ENCODE assay signal across 5 fruit fly cellular contexts in the genomic region with DNA sequence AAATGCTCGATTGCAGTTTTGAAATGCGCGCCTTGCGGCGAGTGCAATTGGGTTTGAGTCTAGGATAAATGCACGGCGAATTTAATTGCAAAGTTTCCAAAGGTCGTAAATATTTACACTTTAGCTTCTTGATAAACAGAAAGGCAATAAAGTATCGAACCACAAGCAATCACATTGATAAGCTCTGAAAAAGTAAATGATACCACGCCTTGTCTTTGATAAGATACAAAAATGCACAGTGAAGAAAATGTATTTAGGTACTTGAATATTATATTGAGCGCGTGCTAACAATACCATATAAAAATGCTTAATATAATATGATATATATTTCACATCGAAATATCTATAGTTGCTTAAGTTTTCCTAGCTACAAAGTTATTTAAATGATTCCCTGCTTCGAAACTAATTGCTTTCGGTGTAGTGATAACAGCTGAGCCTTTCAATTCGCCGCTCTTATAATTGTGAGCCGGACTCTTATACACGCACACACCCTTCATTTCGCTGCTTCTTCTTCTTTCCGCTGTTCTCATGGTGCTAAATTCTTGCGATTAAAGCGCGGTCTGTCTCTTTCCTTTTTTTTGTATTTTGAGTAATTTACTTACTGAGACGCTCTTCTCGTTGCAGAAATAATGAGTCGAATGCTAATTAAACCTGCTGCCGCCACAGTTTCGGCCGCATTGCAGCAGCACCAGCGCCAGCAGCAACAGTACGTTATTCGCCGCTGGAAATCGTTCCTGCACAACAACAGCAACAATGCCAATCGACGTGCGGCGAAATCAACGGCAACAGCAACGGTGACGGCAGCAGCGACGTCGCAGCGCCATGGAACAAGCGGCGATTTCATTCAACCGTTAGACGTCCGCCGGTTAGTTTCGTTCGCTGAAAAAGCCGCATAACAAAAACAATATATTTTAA.
TF ChIP-seq lines count a peak whose summit lies in the region.

No protein-coding gene starts in this region.

TF ChIP-seq in whole organism, adult, 20 proteins besides CTCF, POLR2A, EP300 and RAD21 (continued from another document):
- TF ChIP-seq CG14711 (tag; optimal IDR thresholded peaks at IDR 0.05; lab: Kevin White, UChicago) (peak; percentile 87), Clk (GFP tag; optimal IDR thresholded peaks at IDR 0.05; lab: Kevin White, UChicago) (no peak), CG12768 (GFP tag; optimal IDR thresholded peaks at IDR 0.05; lab: Kevin White, UChicago) (peak; percentile 77), cic (GFP tag; optimal IDR thresholded peaks at IDR 0.05; lab: Kevin White, UChicago) (peak; percentile 12)

TF ChIP-seq in whole organism, embryonic, 481 proteins besides CTCF, POLR2A, EP300 and RAD21 (continued from another document and continues in another):
- TF ChIP-seq cg (GFP tag; optimal IDR thresholded peaks at IDR 0.05; lab: Kevin White, UChicago) = peak; percentile 55
- peak; percentile 71 for TF ChIP-seq CG9817 (tag; optimal IDR thresholded peaks at IDR 0.05; lab: Kevin White, UChicago)
- TF ChIP-seq CG18262 (tag; optimal IDR thresholded peaks at IDR 0.05; lab: Kevin White, UChicago) = peak; percentile 89
- TF ChIP-seq Med (GFP tag; lab: Kevin White, UChicago) = peak; percentile 79
- peak; percentile 68 for TF ChIP-seq Hsf (GFP tag; optimal IDR thresholded peaks at IDR 0.05; lab: Kevin White, UChicago)
- TF ChIP-seq CG13775 (GFP tag; optimal IDR thresholded peaks at IDR 0.05; lab: Kevin White, UChicago) = peak; percentile 81
- peak; percentile 86 for TF ChIP-seq Ptx1 (GFP tag; IDR thresholded peaks at IDR 0.05; lab: Robert Waterston, UW)
- peak; percentile 33 for TF ChIP-seq CG18011 (GFP tag; optimal IDR thresholded peaks at IDR 0.05; lab: Kevin White, UChicago)
- TF ChIP-seq chm (GFP tag; IDR thresholded peaks at IDR 0.05; lab: Robert Waterston, UW) = peak; percentile 80
- peak; percentile 18 for TF ChIP-seq CG8281 (tag; optimal IDR thresholded peaks at IDR 0.05; lab: Kevin White, UChicago)
- peak; percentile 60; the same call in 1 of the 2 replicates for TF ChIP-seq bowl (GFP tag; IDR thresholded peaks at IDR 0.05; lab: Robert Waterston, UW)
- peak; percentile 68 to 90 for TF ChIP-seq bsh (GFP tag; optimal IDR thresholded peaks at IDR 0.05; lab: Kevin White, UChicago)
- TF ChIP-seq CG2875 (GFP tag; optimal IDR thresholded peaks at IDR 0.05; lab: Kevin White, UChicago) = peak; percentile 86
- TF ChIP-seq gce (GFP tag; IDR thresholded peaks at IDR 0.05; lab: Robert Waterston, UW) = peak; percentile 73; the same call in 1 of the 3 replicates
- peak; percentile 44; the same call in 1 of the 3 replicates for TF ChIP-seq jigr1 (GFP tag; IDR thresholded peaks at IDR 0.05; lab: Robert Waterston, UW)
- peak; percentile 58 for TF ChIP-seq Camta (GFP tag; optimal IDR thresholded peaks at IDR 0.05; lab: Kevin White, UChicago)
- peak; percentile 81 for TF ChIP-seq sd (tag; optimal IDR thresholded peaks at IDR 0.05; lab: Kevin White, UChicago)
- peak; percentile 93 for TF ChIP-seq dmrt11E (tag; optimal IDR thresholded peaks at IDR 0.05; lab: Kevin White, UChicago)
- no peak for TF ChIP-seq nerfin-2 (GFP tag; IDR thresholded peaks at IDR 0.05; lab: Robert Waterston, UW; ENCODE audit: partially characterized antibody)
- peak; percentile 34 to 91 for TF ChIP-seq Hr51 (GFP tag; optimal IDR thresholded peaks at IDR 0.05; lab: Kevin White, UChicago)
- no peak for TF ChIP-seq CG7271 (tag; optimal IDR thresholded peaks at IDR 0.05; lab: Kevin White, UChicago)
- 0 out of 2 replicates have a peak, but pooled peaks have one; percentile 41 for TF ChIP-seq Nf-YA (GFP tag; IDR thresholded peaks at IDR 0.05; lab: Robert Waterston, UW)
- peak; percentile 46; the same call in 1 of the 2 replicates for TF ChIP-seq ham (GFP tag; IDR thresholded peaks at IDR 0.05; lab: Robert Waterston, UW)
- TF ChIP-seq Kr (GFP tag; optimal IDR thresholded peaks at IDR 0.05; lab: Kevin White, UChicago) = no peak
- TF ChIP-seq CG2199 (GFP tag; IDR thresholded peaks at IDR 0.05; lab: Robert Waterston, UW) = 0 out of 3 replicates have a peak, but pooled peaks have one; percentile 65
- no peak for TF ChIP-seq tna (GFP tag; IDR thresholded peaks at IDR 0.05; lab: Robert Waterston, UW; ENCODE audit: partially characterized antibody)
- TF ChIP-seq cwo (GFP tag; optimal IDR thresholded peaks at IDR 0.05; lab: Kevin White, UChicago) = peak; percentile 63

TF ChIP-seq in whole organism, prepupa, 60 proteins besides CTCF, POLR2A, EP300 and RAD21 (continued from another document and continues in another):
- peak; percentile 80 for TF ChIP-seq spab (GFP tag; optimal IDR thresholded peaks at IDR 0.05; lab: Kevin White, UChicago)
- peak; percentile 71 for TF ChIP-seq Sox15 (GFP tag; optimal IDR thresholded peaks at IDR 0.05; lab: Kevin White, UChicago)
- TF ChIP-seq CG32006 (GFP tag; optimal IDR thresholded peaks at IDR 0.05; lab: Kevin White, UChicago) = peak; percentile 89
- TF ChIP-seq topi (GFP tag; optimal IDR thresholded peaks at IDR 0.05; lab: Kevin White, UChicago) = peak; percentile 85
- peak; percentile 82 for TF ChIP-seq CG6276 (GFP tag; optimal IDR thresholded peaks at IDR 0.05; lab: Kevin White, UChicago)
- TF ChIP-seq CG11902 (GFP tag; optimal IDR thresholded peaks at IDR 0.05; lab: Kevin White, UChicago) = peak; percentile 72
- TF ChIP-seq lz (GFP tag; optimal IDR thresholded peaks at IDR 0.05; lab: Kevin White, UChicago) = peak; percentile 83
- peak; percentile 3 for TF ChIP-seq Eip93F (GFP tag; optimal IDR thresholded peaks at IDR 0.05; lab: Kevin White, UChicago)
- peak; percentile 72 to 86 for TF ChIP-seq ss (GFP tag; optimal IDR thresholded peaks at IDR 0.05; lab: Kevin White, UChicago)
- peak; percentile 81 for TF ChIP-seq Ets96B (tag; optimal IDR thresholded peaks at IDR 0.05; lab: Kevin White, UChicago)
- peak; percentile 79 for TF ChIP-seq CG6854 (GFP tag; optimal IDR thresholded peaks at IDR 0.05; lab: Kevin White, UChicago)
- peak; percentile 81 for TF ChIP-seq Gug (GFP tag; IDR thresholded peaks at IDR 0.05; lab: Robert Waterston, UW)
- TF ChIP-seq CG34406 (GFP tag; optimal IDR thresholded peaks at IDR 0.05; lab: Kevin White, UChicago) = peak; percentile 90
- TF ChIP-seq achi (GFP tag; optimal IDR thresholded peaks at IDR 0.05; lab: Kevin White, UChicago) = peak; percentile 88
- TF ChIP-seq CG6792 (GFP tag; optimal IDR thresholded peaks at IDR 0.05; lab: Kevin White, UChicago) = peak; percentile 90
- TF ChIP-seq Ets21C (GFP tag; optimal IDR thresholded peaks at IDR 0.05; lab: Kevin White, UChicago) = peak; percentile 66
- TF ChIP-seq CG15336 (GFP tag; IDR thresholded peaks at IDR 0.05; lab: Robert Waterston, UW) = peak; percentile 86
- peak; percentile 90 for TF ChIP-seq CG3919 (GFP tag; optimal IDR thresholded peaks at IDR 0.05; lab: Kevin White, UChicago)
- TF ChIP-seq CG8119 (GFP tag; IDR thresholded peaks at IDR 0.05; lab: Robert Waterston, UW) = peak; percentile 84
- peak; percentile 56 for TF ChIP-seq dac (GFP tag; optimal IDR thresholded peaks at IDR 0.05; lab: Kevin White, UChicago)
- peak; percentile 73 for TF ChIP-seq CG9139 (GFP tag; optimal IDR thresholded peaks at IDR 0.05; lab: Kevin White, UChicago)
- peak; percentile 84 for TF ChIP-seq cyc (GFP tag; optimal IDR thresholded peaks at IDR 0.05; lab: Kevin White, UChicago)
- peak; percentile 71 for TF ChIP-seq fkh (GFP tag; optimal IDR thresholded peaks at IDR 0.05; lab: Kevin White, UChicago)
- peak; percentile 91 for TF ChIP-seq net (GFP tag; optimal IDR thresholded peaks at IDR 0.05; lab: Kevin White, UChicago)
- TF ChIP-seq Smox (GFP tag; optimal IDR thresholded peaks at IDR 0.05; lab: Kevin White, UChicago) = peak; percentile 88
- peak; percentile 78 for TF ChIP-seq CG11294 (GFP tag; IDR thresholded peaks at IDR 0.05; lab: Robert Waterston, UW)
- peak; percentile 96 for TF ChIP-seq Eip78C (GFP tag; lab: Kevin White, UChicago)
- peak; percentile 69 for TF ChIP-seq Lpt (GFP tag; optimal IDR thresholded peaks at IDR 0.05; lab: Kevin White, UChicago)
- TF ChIP-seq OdsH (GFP tag; optimal IDR thresholded peaks at IDR 0.05; lab: Kevin White, UChicago) = peak; percentile 88
- TF ChIP-seq CG4318 (GFP tag; optimal IDR thresholded peaks at IDR 0.05; lab: Kevin White, UChicago) = peak; percentile 63

TF ChIP-seq in whole organism, pupa, 21 proteins besides CTCF, POLR2A, EP300 and RAD21 (continued from another document):
- TF ChIP-seq CG12605 (GFP tag; IDR thresholded peaks at IDR 0.05; lab: Robert Waterston, UW) (peak; percentile 87), CG14655 (GFP tag; optimal IDR thresholded peaks at IDR 0.05; lab: Kevin White, UChicago) (peak; percentile 82), CG9948 (tag; optimal IDR thresholded peaks at IDR 0.05; lab: Kevin White, UChicago) (peak; percentile 85), CG32121 (GFP tag; IDR thresholded peaks at IDR 0.05; lab: Robert Waterston, UW) (peak; percentile 78)

TF ChIP-seq in whole organism, wandering third instar larva, 38 proteins besides CTCF, POLR2A, EP300 and RAD21 (continued from another document):
- TF ChIP-seq dmrt93B (GFP tag; optimal IDR thresholded peaks at IDR 0.05; lab: Kevin White, UChicago) (peak; percentile 71), Hr78 (GFP tag; optimal IDR thresholded peaks at IDR 0.05; lab: Kevin White, UChicago) (no peak), Abd-B (GFP tag; optimal IDR thresholded peaks at IDR 0.05; lab: Kevin White, UChicago) (no peak), N (GFP tag; optimal IDR thresholded peaks at IDR 0.05; lab: Kevin White, UChicago) (no peak), usp (GFP tag; optimal IDR thresholded peaks at IDR 0.05; lab: Kevin White, UChicago) (no peak), sv (GFP tag; optimal IDR thresholded peaks at IDR 0.05; lab: Kevin White, UChicago) (peak; percentile 63), GATAd (GFP tag; optimal IDR thresholded peaks at IDR 0.05; lab: Kevin White, UChicago) (peak; percentile 37), psq (GFP tag; optimal IDR thresholded peaks at IDR 0.05; lab: Kevin White, UChicago) (peak; percentile 82), Sp1 (GFP tag; optimal IDR thresholded peaks at IDR 0.05; lab: Kevin White, UChicago) (peak; percentile 94), brk (GFP tag; optimal IDR thresholded peaks at IDR 0.05; lab: Kevin White, UChicago) (peak; percentile 91), pan (optimal IDR thresholded peaks at IDR 0.05; lab: Kevin White, UChicago) (no peak), woc (GFP tag; optimal IDR thresholded peaks at IDR 0.05; lab: Kevin White, UChicago) (peak; percentile 75), dl (GFP tag; optimal IDR thresholded peaks at IDR 0.05; lab: Kevin White, UChicago; ENCODE audit: insufficient read depth in 1 of 2, partially characterized antibody in 2 of 2) (peak in 1 of 2 experiments; percentile 0), br (GFP tag; optimal IDR thresholded peaks at IDR 0.05; lab: Kevin White, UChicago) (peak; percentile 79), Dfd (GFP tag; optimal IDR thresholded peaks at IDR 0.05; lab: Kevin White, UChicago) (no peak), CG32264 (GFP tag; optimal IDR thresholded peaks at IDR 0.05; lab: Kevin White, UChicago) (no peak), h (GFP tag; optimal IDR thresholded peaks at IDR 0.05; lab: Kevin White, UChicago) (peak; percentile 92)
